Fruit fly (Drosophila melanogaster) whole organism, embryonic: ENCODE results near the gene CG6923.

Experiments
- Atf-2 ChIP-seq: fragments of 200-800 bp; sonication (Bioruptor generic); optimal IDR thresholded peaks from 2 replicates; lab custom pipeline; 2016; ENCODE audit warnings: missing biosample characterization, missing genetic modification characterization
- B-H2 ChIP-seq: fragments of 200-800 bp; sonication (Bioruptor generic); optimal IDR thresholded peaks from 2 replicates; lab custom pipeline; 2018; ENCODE audit warnings: missing biosample characterization, mild to moderate bottlenecking, missing genetic modification characterization
- Bteb2 ChIP-seq: fragments of 200-800 bp; sonication (Bioruptor generic); optimal IDR thresholded peaks from 2 replicates; lab custom pipeline; 2016; ENCODE audit warnings: missing biosample characterization, missing genetic modification characterization
- CG10267 ChIP-seq: fragments of 200-800 bp; sonication (Bioruptor generic); optimal IDR thresholded peaks from 2 replicates; lab custom pipeline; 2018; ENCODE audit warnings: missing biosample characterization, mild to moderate bottlenecking, missing genetic modification characterization, moderate library complexity
- CG10321 ChIP-seq: fragments of 200-800 bp; sonication (Bioruptor generic); IDR thresholded peaks from 2 replicates; pipeline ENCODE4 v1.3.6; 2022; ENCODE audit warnings: missing biosample characterization, missing genetic modification characterization
- CG10462 ChIP-seq: fragments of 200-800 bp; sonication (Bioruptor generic); optimal IDR thresholded peaks from 2 replicates; lab custom pipeline; 2016; ENCODE audit warnings: missing biosample characterization, missing genetic modification characterization
- CG10565 ChIP-seq: fragments of 200-800 bp; sonication (Bioruptor generic); optimal IDR thresholded peaks from 3 replicates; lab custom pipeline; 2016; ENCODE audit warnings: missing biosample characterization, mild to moderate bottlenecking, missing genetic modification characterization
- CG11093 ChIP-seq: fragments of 200-800 bp; sonication (Bioruptor generic); IDR thresholded peaks from 3 replicates; pipeline ENCODE4 v1.3.6; 2022; ENCODE audit warnings: missing biosample characterization, missing genetic modification characterization
- CG11695 ChIP-seq: fragments of 200-800 bp; sonication (Bioruptor generic); IDR thresholded peaks from 3 replicates; pipeline ENCODE4 v1.3.6; 2022; ENCODE audit warnings: missing biosample characterization, missing genetic modification characterization
- CG13624 ChIP-seq: fragments of 200-800 bp; sonication (Bioruptor generic); optimal IDR thresholded peaks from 2 replicates; lab custom pipeline; 2016; ENCODE audit warnings: missing biosample characterization, missing genetic modification characterization
- CG15073 ChIP-seq: fragments of 200-800 bp; sonication (Bioruptor generic); optimal IDR thresholded peaks from 2 replicates; lab custom pipeline; 2016; ENCODE audit warnings: missing biosample characterization, missing genetic modification characterization
- CG15479 ChIP-seq: fragments of 200-800 bp; sonication (Bioruptor generic); optimal IDR thresholded peaks from 3 replicates; lab custom pipeline; 2019; ENCODE audit warnings: missing biosample characterization, mild to moderate bottlenecking, missing genetic modification characterization, moderate library complexity
- CG17361 ChIP-seq: fragments of 200-800 bp; sonication (Bioruptor generic); IDR thresholded peaks from 3 replicates; pipeline ENCODE4 v1.3.6; 2022; ENCODE audit warnings: missing biosample characterization, missing genetic modification characterization
- CG1792 ChIP-seq: fragments of 200-800 bp; sonication (Bioruptor generic); optimal IDR thresholded peaks from 2 replicates; lab custom pipeline; 2016; ENCODE audit warnings: missing biosample characterization, missing genetic modification characterization
- CG2199 ChIP-seq: fragments of 200-800 bp; sonication (Bioruptor generic); IDR thresholded peaks from 3 replicates; pipeline ENCODE4 v1.3.6; 2022; ENCODE audit warnings: missing biosample characterization, missing genetic modification characterization
- CG31224 ChIP-seq: fragments of 200-800 bp; sonication (Bioruptor generic); IDR thresholded peaks from 2 replicates; pipeline ENCODE4 v1.3.6; 2022; ENCODE audit warnings: missing biosample characterization, missing genetic modification characterization
- CG31365 ChIP-seq: fragments of 200-800 bp; sonication (Bioruptor generic); optimal IDR thresholded peaks from 2 replicates; lab custom pipeline; 2018; ENCODE audit warnings: missing biosample characterization, mild to moderate bottlenecking, missing genetic modification characterization
- CG34422 ChIP-seq: fragments of 200-800 bp; sonication (Bioruptor generic); IDR thresholded peaks from 3 replicates; pipeline ENCODE4 v1.3.6; 2022; ENCODE audit warnings: missing biosample characterization, missing genetic modification characterization
- CG4424 ChIP-seq: fragments of 200-800 bp; sonication (Bioruptor generic); optimal IDR thresholded peaks from 3 replicates; lab custom pipeline; 2016; ENCODE audit warnings: missing biosample characterization, missing genetic modification characterization
- CG4707 ChIP-seq: fragments of 200-800 bp; sonication (Bioruptor generic); optimal IDR thresholded peaks from 2 replicates; lab custom pipeline; 2018; ENCODE audit warnings: missing biosample characterization, mild to moderate bottlenecking, missing genetic modification characterization, moderate library complexity
- CG8388 ChIP-seq: fragments of 200-800 bp; sonication (Bioruptor generic); optimal IDR thresholded peaks from 2 replicates; lab custom pipeline; 2019; ENCODE audit warnings: missing biosample characterization, mild to moderate bottlenecking, missing genetic modification characterization, moderate library complexity
- CG8924 ChIP-seq: fragments of 200-800 bp; optimal IDR thresholded peaks from 3 replicates; lab custom pipeline; 2019; ENCODE audit warnings: missing biosample characterization, mild to moderate bottlenecking, missing genetic modification characterization, moderate library complexity
- CG9215 ChIP-seq: fragments of 200-800 bp; sonication (Bioruptor generic); IDR thresholded peaks from 2 replicates; pipeline ENCODE4 v1.3.6; 2022; ENCODE audit warnings: missing biosample characterization, missing genetic modification characterization
- CG9727 ChIP-seq: fragments of 200-800 bp; sonication (Bioruptor generic); optimal IDR thresholded peaks from 3 replicates; lab custom pipeline; 2017; ENCODE audit warnings: missing biosample characterization, mild to moderate bottlenecking, missing genetic modification characterization
- CG9797 ChIP-seq: fragments of 200-800 bp; sonication (Bioruptor generic); optimal IDR thresholded peaks from 3 replicates; lab custom pipeline; 2018; ENCODE audit warnings: missing biosample characterization, mild to moderate bottlenecking, missing genetic modification characterization
- Dll ChIP-seq: fragments of 200-800 bp; sonication (Bioruptor generic); IDR thresholded peaks from 4 replicates; pipeline ENCODE4 v1.3.6; 2022; ENCODE audit warnings: missing biosample characterization, missing genetic modification characterization; ENCODE audit not compliant: partially characterized antibody
- Fer2 ChIP-seq: fragments of 200-800 bp; sonication (Bioruptor generic); optimal IDR thresholded peaks from 2 replicates; lab custom pipeline; 2018; ENCODE audit warnings: missing biosample characterization, mild to moderate bottlenecking, missing genetic modification characterization, moderate library complexity
- Jarid2 ChIP-seq: fragments of 200-800 bp; sonication (Bioruptor generic); optimal IDR thresholded peaks from 3 replicates; lab custom pipeline; 2017; ENCODE audit warnings: mild to moderate bottlenecking, missing biosample characterization, missing genetic modification reagents, missing genetic modification characterization
- Mrtf ChIP-seq: fragments of 200-800 bp; sonication (Bioruptor generic); IDR thresholded peaks from 3 replicates; pipeline ENCODE4 v1.3.6; 2022; ENCODE audit warnings: missing biosample characterization, missing genetic modification characterization
- NC2α ChIP-seq: fragments of 200-800 bp; sonication (Bioruptor generic); optimal IDR thresholded peaks from 2 replicates; lab custom pipeline; 2016; ENCODE audit warnings: missing biosample characterization, missing genetic modification characterization
- Nf-YA ChIP-seq: fragments of 200-800 bp; sonication (Bioruptor generic); IDR thresholded peaks from 2 replicates; pipeline ENCODE4 v1.3.6; 2022; ENCODE audit warnings: missing biosample characterization, missing genetic modification characterization
- Tbp ChIP-seq: fragments of >200 bp; optimal IDR thresholded peaks from 2 replicates; lab custom pipeline; 2018; ENCODE audit warnings: missing biosample characterization, missing genetic modification characterization
- ab ChIP-seq: fragments of 200-800 bp; sonication (Bioruptor generic); optimal IDR thresholded peaks from 2 replicates; lab custom pipeline; 2016; ENCODE audit warnings: missing biosample characterization, missing genetic modification characterization
- ash1 ChIP-seq: fragments of 200-800 bp; sonication (Bioruptor generic); optimal IDR thresholded peaks from 2 replicates; lab custom pipeline; 2018; ENCODE audit warnings: missing biosample characterization, mild to moderate bottlenecking, missing genetic modification characterization
- btn ChIP-seq: fragments of 200-800 bp; sonication (Bioruptor generic); optimal IDR thresholded peaks from 2 replicates; lab custom pipeline; 2016; ENCODE audit warnings: missing biosample characterization, missing genetic modification characterization
- cato ChIP-seq: fragments of 200-800 bp; sonication (Bioruptor generic); optimal IDR thresholded peaks from 2 replicates; lab custom pipeline; 2016; ENCODE audit warnings: missing biosample characterization, missing genetic modification characterization, borderline replicate concordance
- dm ChIP-seq: fragments of 200-800 bp; sonication (Bioruptor generic); optimal IDR thresholded peaks from 3 replicates; lab custom pipeline; 2016; ENCODE audit warnings: missing biosample characterization, missing genetic modification characterization
- grau ChIP-seq: fragments of 200-800 bp; optimal IDR thresholded peaks from 3 replicates; lab custom pipeline; 2019; ENCODE audit warnings: missing biosample characterization, mild to moderate bottlenecking, missing genetic modification characterization, moderate library complexity
- gro ChIP-seq: fragments of 200-800 bp; sonication (Bioruptor generic); optimal IDR thresholded peaks from 2 replicates; lab custom pipeline; 2016; ENCODE audit warnings: missing biosample characterization, missing genetic modification characterization
- gsb-n ChIP-seq: fragments of 200-800 bp; sonication (Bioruptor generic); optimal IDR thresholded peaks from 3 replicates; lab custom pipeline; 2018; ENCODE audit warnings: missing biosample characterization, mild to moderate bottlenecking, missing genetic modification characterization
- org-1 ChIP-seq: fragments of 200-800 bp; sonication (Bioruptor generic); optimal IDR thresholded peaks from 2 replicates; lab custom pipeline; 2017; ENCODE audit warnings: missing biosample characterization, missing genetic modification characterization
- pan ChIP-seq, 4 experiments: fragments of >200 bp in 3 of 4; fragments of 200-800 bp in 1 of 4; sonication (Bioruptor generic) in 1 of 4; optimal IDR thresholded peaks in 3 of 4; IDR thresholded peaks in 1 of 4; 2 replicates each; pipeline versions ENCODE4 v1.3.6 to Lab custom; 2017 to 2022; ENCODE audit warnings: missing biosample characterization in 2 of 4, missing genetic modification characterization in 2 of 4, mixed read lengths in 1 of 4
- salm ChIP-seq: fragments of 200-800 bp; sonication (Bioruptor generic); optimal IDR thresholded peaks from 2 replicates; lab custom pipeline; 2018; ENCODE audit warnings: missing biosample characterization, mild to moderate bottlenecking, missing genetic modification characterization
- sc ChIP-seq, 3 experiments: fragments of >200 bp in 2 of 3; fragments of 200-800 bp in 1 of 3; sonication (Bioruptor generic) in 1 of 3; optimal IDR thresholded peaks; 2 replicates in 2 of 3; 3 replicates in 1 of 3; lab custom pipeline; 2017; ENCODE audit warnings: mild to moderate bottlenecking in 1 of 3, missing biosample characterization in 1 of 3, missing genetic modification characterization in 1 of 3, missing genetic modification reagents in 1 of 3
- slbo ChIP-seq: fragments of 200-800 bp; sonication (Bioruptor generic); IDR thresholded peaks from 2 replicates; pipeline ENCODE4 v1.3.6; 2022; ENCODE audit warnings: missing biosample characterization, missing genetic modification characterization
- so ChIP-seq: fragments of 200-800 bp; sonication (Bioruptor generic); IDR thresholded peaks from 3 replicates; pipeline ENCODE4 v1.3.6; 2022; ENCODE audit warnings: missing biosample characterization, missing genetic modification characterization
- tna ChIP-seq: fragments of 200-800 bp; sonication (Bioruptor generic); IDR thresholded peaks from 2 replicates; pipeline ENCODE4 v1.3.6; 2022; ENCODE audit warnings: missing biosample characterization, missing genetic modification characterization; ENCODE audit not compliant: partially characterized antibody
- ttk ChIP-seq: fragments of 200-800 bp; sonication (Bioruptor generic); IDR thresholded peaks from 2 replicates; pipeline ENCODE4 v2.1.2; 2022; ENCODE audit warnings: missing biosample characterization, missing genetic modification characterization
- wdn ChIP-seq: fragments of 200-800 bp; sonication (Bioruptor generic); IDR thresholded peaks from 2 replicates; pipeline ENCODE4 v1.3.6; 2022; ENCODE audit warnings: missing biosample characterization, missing genetic modification characterization
- zen ChIP-seq: fragments of 200-800 bp; sonication (Bioruptor generic); optimal IDR thresholded peaks from 3 replicates; lab custom pipeline; 2018; ENCODE audit warnings: missing biosample characterization, mild to moderate bottlenecking, missing genetic modification characterization, moderate library complexity

Gene CG6923

dm6 chr3R:11786695-11787226 is 36.9 kb upstream of the CG6923 start, which contains the start of the genes prd1 and HisCl1 (continued):
- TF ChIP-seq so (GFP tag; lab: Robert Waterston, UW) (no peak), CG15073 (GFP tag; lab: Kevin White, UChicago) (no peak), Tbp (GFP tag; lab: Kevin White, UChicago) (no peak), CG10565 (GFP tag; lab: Kevin White, UChicago) (no peak), tna (GFP tag; lab: Robert Waterston, UW) (no peak), CG8388 (GFP tag; lab: Kevin White, UChicago) (no peak), Fer2 (peak; percentile 73), Nf-YA (GFP tag; lab: Robert Waterston, UW) (no peak), sc (optimal IDR thresholded peaks at IDR 0.05; lab: Kevin White, UChicago) (no peak), sc (GFP tag; optimal IDR thresholded peaks at IDR 0.05; lab: Kevin White, UChicago) (peak; percentile 34), grau (tag; lab: Kevin White, UChicago) (no peak), CG10462 (GFP tag; lab: Kevin White, UChicago) (no peak), CG9797 (peak; percentile 31), btn (GFP tag; lab: Kevin White, UChicago) (no peak), CG15479 (no peak), ttk (GFP tag; lab: Robert Waterston, UW) (no peak), org-1 (GFP tag; lab: Kevin White, UChicago) (peak; percentile 31), wdn (GFP tag; lab: Robert Waterston, UW) (no peak), CG34422 (GFP tag; lab: Robert Waterston, UW) (peak; percentile 71; the same call in 1 of the 3 replicates), CG10321 (GFP tag; lab: Robert Waterston, UW) (no peak), pan (optimal IDR thresholded peaks at IDR 0.05; lab: Kevin White, UChicago) (no peak), pan (GFP tag; optimal IDR thresholded peaks at IDR 0.05 in 1 of 2, IDR thresholded peaks at IDR 0.05 in 1 of 2) (peak in 1 of 2 experiments; percentile 53), zen (tag; lab: Kevin White, UChicago) (peak; percentile 46), Dll (GFP tag; lab: Robert Waterston, UW) (no peak), CG4707 (peak; percentile 4), Mrtf (no peak), CG8924 (peak; percentile 52), Atf-2 (GFP tag; lab: Kevin White, UChicago) (peak; percentile 66), slbo (GFP tag; lab: Robert Waterston, UW) (peak; percentile 76), cato (GFP tag; lab: Kevin White, UChicago) (no peak), CG9215 (peak; percentile 73), gro (GFP tag; lab: Kevin White, UChicago) (peak; percentile 68), CG31224 (no peak), ash1 (GFP tag; lab: Kevin White, UChicago) (peak; percentile 22), Jarid2 (GFP tag; lab: Kevin White, UChicago) (no peak), gsb-n (no peak), dm (GFP tag; lab: Kevin White, UChicago) (peak; percentile 36), NC2α (no peak), salm (tag; lab: Kevin White, UChicago) (peak; percentile 44), CG13624 (peak; percentile 74), ab (GFP tag; lab: Kevin White, UChicago) (no peak), CG10267 (tag; lab: Kevin White, UChicago) (peak; percentile 71), CG4424 (GFP tag; lab: Kevin White, UChicago) (peak; percentile 55), CG11695 (GFP tag; lab: Robert Waterston, UW) (peak; percentile 51; the same call in 2 of the 3 replicates), Bteb2 (GFP tag; lab: Kevin White, UChicago) (peak; percentile 42), CG17361 (peak; percentile 90), CG1792 (GFP tag; lab: Kevin White, UChicago) (no peak), B-H2 (GFP tag; lab: Kevin White, UChicago) (peak; percentile 68), CG2199 (GFP tag; lab: Robert Waterston, UW) (0 out of 3 replicates have a peak, but pooled peaks have one; percentile 40), CG9727 (peak; percentile 75), CG11093 (no peak), CG31365 (no peak)
